Worm (Caenorhabditis elegans) whole organism, late embryonic: ENCODE results near the gene F40G9.17.

Experiments
- C08G9.2 ChIP-seq: sonication (generic microtip); optimal IDR thresholded peaks from 2 replicates; lab custom pipeline; 2016; ENCODE audit warnings: mild to moderate bottlenecking, missing genetic modification characterization, moderate library complexity, missing compliant biosample characterization
- F13H6.1 ChIP-seq: sonication (generic microtip); optimal IDR thresholded peaks from 2 replicates; lab custom pipeline; 2016; ENCODE audit warnings: missing genetic modification characterization, missing compliant biosample characterization
- K02D7.2 ChIP-seq: sonication (generic microtip); optimal IDR thresholded peaks from 2 replicates; lab custom pipeline; 2017; ENCODE audit warnings: mild to moderate bottlenecking, missing genetic modification characterization, missing compliant biosample characterization
- K09A11.1 ChIP-seq: sonication (generic microtip); optimal IDR thresholded peaks from 2 replicates; lab custom pipeline; 2017; ENCODE audit warnings: antibody characterized with exemption, mild to moderate bottlenecking, missing genetic modification characterization, missing compliant biosample characterization; ENCODE audit not compliant: insufficient read depth
- ama-1 ChIP-seq: fragments of 150-350 bp; optimal IDR thresholded peaks from 2 replicates; lab custom pipeline; 2014
- ceh-14 ChIP-seq: sonication (generic microtip); optimal IDR thresholded peaks from 2 replicates; lab custom pipeline; 2016; ENCODE audit warnings: missing genotype, missing genetic modification characterization, missing compliant biosample characterization
- ceh-24 ChIP-seq: sonication (generic microtip); optimal IDR thresholded peaks from 2 replicates; lab custom pipeline; 2016; ENCODE audit warnings: mild to moderate bottlenecking, missing genetic modification characterization, missing compliant biosample characterization
- ceh-30 ChIP-seq: fragments of 150-350 bp; optimal IDR thresholded peaks from 2 replicates; lab custom pipeline; 2014; ENCODE audit warnings: missing biosample characterization, missing genetic modification characterization
- ceh-31 ChIP-seq: sonication (generic microtip); optimal IDR thresholded peaks from 2 replicates; lab custom pipeline; 2016; ENCODE audit warnings: missing genetic modification characterization, missing compliant biosample characterization
- ceh-34 ChIP-seq: sonication (generic microtip); optimal IDR thresholded peaks from 2 replicates; lab custom pipeline; 2016; ENCODE audit warnings: mild to moderate bottlenecking, missing genetic modification characterization, missing compliant biosample characterization
- ceh-48 ChIP-seq: sonication (generic microtip); optimal IDR thresholded peaks from 2 replicates; lab custom pipeline; 2016; ENCODE audit warnings: missing genetic modification characterization, inconsistent platforms, missing compliant biosample characterization
- ceh-6 ChIP-seq: fragments of 200-800 bp; sonication (Bioruptor generic); optimal IDR thresholded peaks from 2 replicates; lab custom pipeline; 2018; ENCODE audit warnings: mild to moderate bottlenecking, missing genetic modification characterization, missing compliant biosample characterization
- dmd-4 ChIP-seq: sonication (generic microtip); optimal IDR thresholded peaks from 2 replicates; lab custom pipeline; 2016; ENCODE audit warnings: borderline replicate concordance, missing genetic modification characterization, missing compliant biosample characterization
- dve-1 ChIP-seq: sonication (generic microtip); optimal IDR thresholded peaks from 2 replicates; lab custom pipeline; 2017; ENCODE audit warnings: antibody characterized with exemption, mild to moderate bottlenecking, missing genetic modification characterization, missing compliant biosample characterization
- elt-2 ChIP-seq: sonication (generic microtip); optimal IDR thresholded peaks from 2 replicates; lab custom pipeline; 2016; ENCODE audit warnings: missing genetic modification reagents, missing genetic modification characterization, missing compliant biosample characterization
- ets-4 ChIP-seq: sonication (generic microtip); optimal IDR thresholded peaks from 2 replicates; lab custom pipeline; 2016; ENCODE audit warnings: missing genetic modification characterization, missing compliant biosample characterization
- eyg-1 ChIP-seq: sonication (generic microtip); optimal IDR thresholded peaks from 2 replicates; lab custom pipeline; 2016; ENCODE audit warnings: missing genotype, missing genetic modification characterization, missing compliant biosample characterization
- fax-1 ChIP-seq: sonication (generic microtip); optimal IDR thresholded peaks from 2 replicates; lab custom pipeline; 2016; ENCODE audit warnings: missing genotype, missing genetic modification characterization, missing compliant biosample characterization
- fkh-10 ChIP-seq: fragments of 150-350 bp; optimal IDR thresholded peaks from 2 replicates; lab custom pipeline; 2014; ENCODE audit warnings: missing biosample characterization, missing genetic modification reagents, missing genetic modification characterization
- fkh-6 ChIP-seq: sonication (generic microtip); optimal IDR thresholded peaks from 2 replicates; lab custom pipeline; 2016; ENCODE audit warnings: missing genetic modification characterization, missing compliant biosample characterization
- gmeb-2 ChIP-seq: sonication (generic microtip); optimal IDR thresholded peaks from 2 replicates; lab custom pipeline; 2016; ENCODE audit warnings: missing genetic modification characterization, inconsistent platforms, missing compliant biosample characterization
- hlh-15 ChIP-seq: sonication (generic microtip); optimal IDR thresholded peaks from 2 replicates; lab custom pipeline; 2016; ENCODE audit warnings: missing genetic modification characterization, missing compliant biosample characterization
- hlh-6 ChIP-seq: sonication (generic microtip); optimal IDR thresholded peaks from 2 replicates; lab custom pipeline; 2016; ENCODE audit warnings: missing genotype, missing genetic modification characterization, missing compliant biosample characterization
- lim-6 ChIP-seq: sonication (generic microtip); optimal IDR thresholded peaks from 2 replicates; lab custom pipeline; 2016; ENCODE audit warnings: missing genetic modification characterization, missing compliant biosample characterization
- mec-3 ChIP-seq: sonication (generic microtip); optimal IDR thresholded peaks from 2 replicates; lab custom pipeline; 2016; ENCODE audit warnings: borderline replicate concordance, missing genetic modification characterization, missing compliant biosample characterization
- nfya-1 ChIP-seq: sonication (generic microtip); optimal IDR thresholded peaks from 2 replicates; lab custom pipeline; 2017; ENCODE audit warnings: missing genetic modification characterization, mild to moderate bottlenecking, missing compliant biosample characterization, antibody characterized with exemption, moderate library complexity
- pag-3 ChIP-seq: sonication (generic microtip); optimal IDR thresholded peaks from 2 replicates; lab custom pipeline; 2016; ENCODE audit warnings: missing compliant biosample characterization, missing genetic modification characterization, borderline replicate concordance
- pat-9 ChIP-seq: fragments of 200-800 bp; sonication (Bioruptor generic); optimal IDR thresholded peaks from 2 replicates; lab custom pipeline; 2018; ENCODE audit warnings: mild to moderate bottlenecking, missing genetic modification characterization, moderate library complexity, missing compliant biosample characterization
- pax-1 ChIP-seq: fragments of 150-350 bp; optimal IDR thresholded peaks from 2 replicates; lab custom pipeline; 2014; ENCODE audit warnings: missing biosample characterization, missing genetic modification characterization
- pros-1 ChIP-seq: fragments of 150-350 bp; optimal IDR thresholded peaks from 2 replicates; lab custom pipeline; 2014; ENCODE audit warnings: missing biosample characterization, missing genetic modification reagents, missing genetic modification characterization
- ref-2 ChIP-seq: sonication (generic microtip); optimal IDR thresholded peaks from 2 replicates; lab custom pipeline; 2016; ENCODE audit warnings: missing genetic modification characterization, missing compliant biosample characterization
- syd-9 ChIP-seq: sonication (generic microtip); optimal IDR thresholded peaks from 2 replicates; lab custom pipeline; 2016; ENCODE audit warnings: mild to moderate bottlenecking, missing genetic modification characterization, moderate library complexity, missing compliant biosample characterization
- ttx-3 ChIP-seq: sonication (generic microtip); optimal IDR thresholded peaks from 2 replicates; lab custom pipeline; 2016; ENCODE audit warnings: missing genetic modification reagents, missing genetic modification characterization, missing compliant biosample characterization
- unc-86 ChIP-seq: sonication (generic microtip); optimal IDR thresholded peaks from 2 replicates; lab custom pipeline; 2016; ENCODE audit warnings: missing genetic modification characterization, missing compliant biosample characterization
- ztf-16 ChIP-seq: sonication (generic microtip); optimal IDR thresholded peaks from 2 replicates; lab custom pipeline; 2017; ENCODE audit warnings: missing genetic modification characterization, missing compliant biosample characterization

F40G9.17 gene

ce11 chrIII:182080-182479 lies 12.2 kb upstream of the F40G9.17 start, which contains the start of gene F40G9.15:
Gene F40G9.15, plus strand, starts transcription at chrIII:182380.
- no peak for TF ChIP-seq eyg-1 (tag; lab: Kevin White, UChicago)

ce11 chrIII:183072-183471 lies 11.2 kb upstream of the F40G9.17 start:
- peak; percentile 70 for TF ChIP-seq elt-2 (tag; lab: Kevin White, UChicago)
- TF ChIP-seq ceh-34 = no peak
- TF ChIP-seq, all 69 proteins: peak for 1

ce11 chrIII:184335-184734 lies 9.9 kb upstream of the F40G9.17 start:
- no peak for TF ChIP-seq hlh-6 (tag; lab: Kevin White, UChicago)
- TF ChIP-seq ceh-24 (tag; lab: Kevin White, UChicago) = no peak
- TF ChIP-seq ets-4 (tag; lab: Kevin White, UChicago) = no peak
- no peak for TF ChIP-seq dmd-4 (tag; lab: Kevin White, UChicago)
- no peak for TF ChIP-seq nfya-1 (tag; lab: Kevin White, UChicago)
- no peak for TF ChIP-seq fkh-6 (tag; lab: Kevin White, UChicago)
- TF ChIP-seq ztf-16 (tag; lab: Kevin White, UChicago) = no peak
- TF ChIP-seq dve-1 (tag; lab: Kevin White, UChicago) = no peak
- TF ChIP-seq hlh-15 = no peak
- TF ChIP-seq ref-2 = no peak

ce11 chrIII:187829-188228 lies 6.4 kb upstream of the F40G9.17 start, which contains the start of gene mxl-2:
Gene mxl-2, minus strand, starts transcription at chrIII:188131.
- no peak for TF ChIP-seq F13H6.1
- no peak for TF ChIP-seq pat-9 (tag; lab: Kevin White, UChicago)
- TF ChIP-seq mec-3 = no peak
- TF ChIP-seq ama-1 (lab: Kevin White, UChicago) = no peak
- TF ChIP-seq syd-9 (tag; lab: Kevin White, UChicago) = no peak
- no peak for TF ChIP-seq ceh-30 (tag; lab: Kevin White, UChicago)
- no peak for TF ChIP-seq fkh-10 (GFP tag; lab: Kevin White, UChicago)
- no peak for TF ChIP-seq hlh-6 (tag; lab: Kevin White, UChicago)

ce11 chrIII:188426-188888 lies 5.8 kb upstream of the F40G9.17 start, which contains the start of gene ubc-20:
Gene ubc-20, plus strand, starts transcription at chrIII:188838.
- no peak for TF ChIP-seq nfya-1 (tag; lab: Kevin White, UChicago)
- TF ChIP-seq ceh-48 = peak; percentile 53
- TF ChIP-seq pros-1 (tag; lab: Kevin White, UChicago) = no peak

ce11 chrIII:189280-189679 lies 5.0 kb upstream of the F40G9.17 start:
- TF ChIP-seq unc-86 (tag; lab: Kevin White, UChicago) (no peak), ceh-14 (tag; lab: Kevin White, UChicago) (no peak), lim-6 (tag; lab: Kevin White, UChicago) (no peak), ceh-24 (tag; lab: Kevin White, UChicago) (no peak)
- TF ChIP-seq, all 69 proteins: peak for 0

- no peak for TF ChIP-seq lim-6 (tag; lab: Kevin White, UChicago)
- no peak for TF ChIP-seq ceh-31 (tag; lab: Kevin White, UChicago)
- no peak for TF ChIP-seq K02D7.2
- no peak for TF ChIP-seq hlh-6 (tag; lab: Kevin White, UChicago)
- no peak for TF ChIP-seq fax-1 (tag; lab: Kevin White, UChicago)
- no peak for TF ChIP-seq gmeb-2 (tag; lab: Kevin White, UChicago)
- no peak for TF ChIP-seq ceh-6 (GFP tag; lab: Kevin White, UChicago)
- TF ChIP-seq pag-3 (tag; lab: Kevin White, UChicago) = no peak
- no peak for TF ChIP-seq eyg-1 (tag; lab: Kevin White, UChicago)
- no peak for TF ChIP-seq nfya-1 (tag; lab: Kevin White, UChicago)
- no peak for TF ChIP-seq K09A11.1 (tag; lab: Kevin White, UChicago)
- TF ChIP-seq ama-1 (lab: Kevin White, UChicago) = no peak
- TF ChIP-seq pat-9 (tag; lab: Kevin White, UChicago) = no peak
- no peak for TF ChIP-seq C08G9.2 (tag; lab: Kevin White, UChicago)
- no peak for TF ChIP-seq ttx-3 (tag; lab: Kevin White, UChicago)
- no peak for TF ChIP-seq pax-1 (tag; lab: Kevin White, UChicago)
- no peak for TF ChIP-seq elt-2 (tag; lab: Kevin White, UChicago)
Measured at ce11 chrIII:190686-191085, 3.6 kb upstream of the F40G9.17 start, which contains the start of gene cox-17. Gene cox-17, plus strand, starts transcription at chrIII:190986.
